Worm (Caenorhabditis elegans): ENCODE data around the gene Y54E2A.7.

ce11 chrII:14753858-14754750 lies 18.7 kb downstream of the Y54E2A.7 start, which contains the start of the genes tac-1 and Y54E2A.4:
- TF ChIP-seq nhr-25 (tag; optimal IDR thresholded peaks at IDR 0.05): no peak
- no peak for TF ChIP-seq elt-1 (tag; optimal IDR thresholded peaks at IDR 0.05)
